Fruit fly (Drosophila melanogaster) whole organism, prepupa: Measurements from ENCODE around the gene CG9662.

Experiments used
- CG10669 ChIP-seq: fragments of 200-800 bp; sonication (Bioruptor generic); optimal IDR thresholded peaks from 3 replicates; lab custom pipeline; 2018; ENCODE audit warnings: missing biosample characterization, mild to moderate bottlenecking, missing genetic modification characterization, moderate library complexity
- CG11294 ChIP-seq: fragments of 200-800 bp; sonication (Bioruptor generic); IDR thresholded peaks from 2 replicates; pipeline ENCODE4 v1.3.6; 2022; ENCODE audit warnings: missing biosample characterization, missing genetic modification characterization
- CG11762 ChIP-seq: fragments of 200-800 bp; sonication (Bioruptor generic); optimal IDR thresholded peaks from 3 replicates; lab custom pipeline; 2016; ENCODE audit warnings: missing biosample characterization, missing genetic modification characterization; ENCODE audit not compliant: insufficient read depth
- CG15336 ChIP-seq: fragments of 200-800 bp; sonication (Bioruptor generic); IDR thresholded peaks from 2 replicates; pipeline ENCODE4 v1.3.6; 2022; ENCODE audit warnings: missing biosample characterization, missing genetic modification characterization
- CG1621 ChIP-seq: fragments of 200-800 bp; sonication (Bioruptor generic); optimal IDR thresholded peaks from 3 replicates; lab custom pipeline; 2018; ENCODE audit warnings: missing biosample characterization, mild to moderate bottlenecking, missing genetic modification characterization
- CG16779 ChIP-seq: fragments of 200-800 bp; sonication (Bioruptor generic); optimal IDR thresholded peaks from 3 replicates; lab custom pipeline; 2017; ENCODE audit warnings: missing biosample characterization, mild to moderate bottlenecking, missing genetic modification characterization
- CG3032 ChIP-seq: fragments of 200-800 bp; optimal IDR thresholded peaks from 2 replicates; lab custom pipeline; 2019; ENCODE audit warnings: missing biosample characterization, mild to moderate bottlenecking, missing genetic modification characterization, moderate library complexity
- CG31627 ChIP-seq: fragments of 200-800 bp; sonication (Bioruptor generic); optimal IDR thresholded peaks from 3 replicates; lab custom pipeline; 2016; ENCODE audit warnings: missing biosample characterization, missing genetic modification characterization
- CG34406 ChIP-seq: fragments of 200-800 bp; sonication (Bioruptor generic); optimal IDR thresholded peaks from 3 replicates; lab custom pipeline; 2016; ENCODE audit warnings: missing biosample characterization, missing genetic modification characterization
- CG3919 ChIP-seq: fragments of 200-800 bp; sonication (Bioruptor generic); optimal IDR thresholded peaks from 3 replicates; lab custom pipeline; 2016; ENCODE audit warnings: missing biosample characterization, missing genetic modification characterization
- CG4318 ChIP-seq: fragments of 200-800 bp; sonication (Bioruptor generic); optimal IDR thresholded peaks from 3 replicates; lab custom pipeline; 2017; ENCODE audit warnings: missing biosample characterization, mild to moderate bottlenecking, missing genetic modification characterization
- CG6163 ChIP-seq: fragments of 200-800 bp; sonication (Bioruptor generic); IDR thresholded peaks from 3 replicates; pipeline ENCODE4 v1.3.6; 2022; ENCODE audit warnings: missing biosample characterization, missing genetic modification characterization
- CG6276 ChIP-seq: fragments of 200-800 bp; sonication (Bioruptor generic); optimal IDR thresholded peaks from 2 replicates; lab custom pipeline; 2017; ENCODE audit warnings: missing biosample characterization, mild to moderate bottlenecking, missing genetic modification characterization
- CG6792 ChIP-seq: fragments of 200-800 bp; sonication (Bioruptor generic); optimal IDR thresholded peaks from 3 replicates; lab custom pipeline; 2016; ENCODE audit warnings: missing biosample characterization, missing genetic modification characterization
- CG6808 ChIP-seq: fragments of 200-800 bp; sonication (Bioruptor generic); optimal IDR thresholded peaks from 3 replicates; lab custom pipeline; 2017; ENCODE audit warnings: missing biosample characterization, missing genetic modification characterization, mild to moderate bottlenecking, moderate library complexity, missing genetic modification reagents
- CG7368 ChIP-seq: fragments of 200-800 bp; sonication (Bioruptor generic); optimal IDR thresholded peaks from 3 replicates; lab custom pipeline; 2016; ENCODE audit warnings: missing biosample characterization, missing genetic modification characterization
- CG8119 ChIP-seq: fragments of 200-800 bp; sonication (Bioruptor generic); IDR thresholded peaks from 3 replicates; pipeline ENCODE4 v1.3.6; 2022; ENCODE audit warnings: missing biosample characterization, missing genetic modification characterization
- CG8319 ChIP-seq: fragments of 200-800 bp; sonication (Bioruptor generic); optimal IDR thresholded peaks from 3 replicates; lab custom pipeline; 2016; ENCODE audit warnings: missing biosample characterization, missing genetic modification characterization
- CG8632 ChIP-seq: fragments of 200-800 bp; sonication (Bioruptor generic); optimal IDR thresholded peaks from 3 replicates; lab custom pipeline; 2016; ENCODE audit warnings: missing biosample characterization, missing genetic modification characterization
- Eip75B ChIP-seq: fragments of 200-800 bp; sonication (Bioruptor generic); optimal IDR thresholded peaks from 3 replicates; lab custom pipeline; 2016; ENCODE audit warnings: missing biosample characterization, missing genetic modification characterization
- Eip78C ChIP-seq: fragments of 200-800 bp; sonication (Bioruptor generic); peaks from one replicate; lab custom pipeline; 2016; ENCODE audit warnings: missing biosample characterization, missing genetic modification characterization
- Eip93F ChIP-seq: fragments of 200-800 bp; sonication (Bioruptor generic); optimal IDR thresholded peaks from 2 replicates; lab custom pipeline; 2016; ENCODE audit warnings: missing biosample characterization, mild to moderate bottlenecking, missing genetic modification characterization
- Ets21C ChIP-seq: fragments of 200-800 bp; sonication (Bioruptor generic); optimal IDR thresholded peaks from 3 replicates; lab custom pipeline; 2016; ENCODE audit warnings: missing biosample characterization, missing genetic modification characterization
- Ets96B ChIP-seq: fragments of 200-800 bp; optimal IDR thresholded peaks from 2 replicates; lab custom pipeline; 2019; ENCODE audit warnings: missing biosample characterization, mild to moderate bottlenecking, missing genetic modification characterization, moderate library complexity
- Gug ChIP-seq: fragments of 200-800 bp; sonication (Bioruptor generic); IDR thresholded peaks from 2 replicates; pipeline ENCODE4 v1.3.6; 2022; ENCODE audit warnings: missing biosample characterization, missing genetic modification characterization
- Hr38 ChIP-seq: sonication (Bioruptor generic); optimal IDR thresholded peaks from 2 replicates; lab custom pipeline; 2016; ENCODE audit warnings: missing biosample characterization, missing genetic modification characterization
- Met ChIP-seq: fragments of 200-800 bp; sonication (Bioruptor generic); optimal IDR thresholded peaks from 3 replicates; lab custom pipeline; 2016; ENCODE audit warnings: missing biosample characterization, missing genetic modification characterization
- OdsH ChIP-seq: fragments of 200-800 bp; sonication (Bioruptor generic); optimal IDR thresholded peaks from 3 replicates; lab custom pipeline; 2016; ENCODE audit warnings: missing biosample characterization, missing genetic modification characterization
- Smox ChIP-seq: fragments of 200-800 bp; sonication (Bioruptor generic); optimal IDR thresholded peaks from 3 replicates; lab custom pipeline; 2016; ENCODE audit warnings: missing biosample characterization, missing genetic modification characterization
- Sox102F ChIP-seq: fragments of 200-800 bp; sonication (Bioruptor generic); optimal IDR thresholded peaks from 2 replicates; lab custom pipeline; 2016; ENCODE audit warnings: missing biosample characterization, mild to moderate bottlenecking, missing genetic modification characterization
- acj6 ChIP-seq: fragments of 200-800 bp; sonication (Bioruptor generic); optimal IDR thresholded peaks from 3 replicates; lab custom pipeline; 2016; ENCODE audit warnings: missing biosample characterization, missing genetic modification characterization
- dac ChIP-seq: fragments of 200-800 bp; sonication (Bioruptor generic); optimal IDR thresholded peaks from 2 replicates; lab custom pipeline; 2017; ENCODE audit warnings: missing biosample characterization, mild to moderate bottlenecking, missing genetic modification characterization
- eg ChIP-seq: fragments of 200-800 bp; sonication (Bioruptor generic); IDR thresholded peaks from 3 replicates; pipeline ENCODE4 v1.3.6; 2022; ENCODE audit warnings: missing biosample characterization, missing genetic modification characterization
- esn ChIP-seq: fragments of 200-800 bp; sonication (Bioruptor generic); optimal IDR thresholded peaks from 2 replicates; lab custom pipeline; 2016; ENCODE audit warnings: missing biosample characterization, mild to moderate bottlenecking, missing genetic modification characterization, moderate library complexity
- fd59A ChIP-seq: fragments of 200-800 bp; sonication (Bioruptor generic); optimal IDR thresholded peaks from 2 replicates; lab custom pipeline; 2017; ENCODE audit warnings: missing biosample characterization, mild to moderate bottlenecking, missing genetic modification characterization, missing genetic modification reagents
- lz ChIP-seq: fragments of 200-800 bp; sonication (Bioruptor generic); optimal IDR thresholded peaks from 3 replicates; lab custom pipeline; 2016; ENCODE audit warnings: missing biosample characterization, missing genetic modification characterization
- net ChIP-seq: fragments of 200-800 bp; sonication (Bioruptor generic); optimal IDR thresholded peaks from 3 replicates; lab custom pipeline; 2016; ENCODE audit warnings: missing biosample characterization, missing genetic modification characterization
- pdm3 ChIP-seq: fragments of 200-800 bp; sonication (Bioruptor generic); optimal IDR thresholded peaks from 3 replicates; lab custom pipeline; 2016; ENCODE audit warnings: missing biosample characterization, missing genetic modification characterization
- salr ChIP-seq, 2 experiments: fragments of 200-800 bp; sonication (Bioruptor generic); optimal IDR thresholded peaks; 3 replicates each; lab custom pipeline; 2016 to 2018; ENCODE audit warnings: missing biosample characterization in 2 of 2, missing genetic modification characterization in 2 of 2, mild to moderate bottlenecking in 1 of 2
- spab ChIP-seq: fragments of 200-800 bp; sonication (Bioruptor generic); optimal IDR thresholded peaks from 2 replicates; lab custom pipeline; 2017; ENCODE audit warnings: missing biosample characterization, mild to moderate bottlenecking, missing genetic modification characterization, missing genetic modification reagents
- svp ChIP-seq: fragments of 200-800 bp; sonication (Bioruptor generic); peaks from one replicate; lab custom pipeline; 2016; ENCODE audit warnings: missing biosample characterization, missing genetic modification characterization
- topi ChIP-seq: fragments of 200-800 bp; sonication (Bioruptor generic); optimal IDR thresholded peaks from 3 replicates; lab custom pipeline; 2016; ENCODE audit warnings: missing biosample characterization, missing genetic modification characterization
- vri ChIP-seq: fragments of 200-800 bp; sonication (Bioruptor generic); optimal IDR thresholded peaks from 3 replicates; lab custom pipeline; 2016; ENCODE audit warnings: missing biosample characterization, mild to moderate bottlenecking, missing genetic modification characterization

The CG9662 gene

DNA sequence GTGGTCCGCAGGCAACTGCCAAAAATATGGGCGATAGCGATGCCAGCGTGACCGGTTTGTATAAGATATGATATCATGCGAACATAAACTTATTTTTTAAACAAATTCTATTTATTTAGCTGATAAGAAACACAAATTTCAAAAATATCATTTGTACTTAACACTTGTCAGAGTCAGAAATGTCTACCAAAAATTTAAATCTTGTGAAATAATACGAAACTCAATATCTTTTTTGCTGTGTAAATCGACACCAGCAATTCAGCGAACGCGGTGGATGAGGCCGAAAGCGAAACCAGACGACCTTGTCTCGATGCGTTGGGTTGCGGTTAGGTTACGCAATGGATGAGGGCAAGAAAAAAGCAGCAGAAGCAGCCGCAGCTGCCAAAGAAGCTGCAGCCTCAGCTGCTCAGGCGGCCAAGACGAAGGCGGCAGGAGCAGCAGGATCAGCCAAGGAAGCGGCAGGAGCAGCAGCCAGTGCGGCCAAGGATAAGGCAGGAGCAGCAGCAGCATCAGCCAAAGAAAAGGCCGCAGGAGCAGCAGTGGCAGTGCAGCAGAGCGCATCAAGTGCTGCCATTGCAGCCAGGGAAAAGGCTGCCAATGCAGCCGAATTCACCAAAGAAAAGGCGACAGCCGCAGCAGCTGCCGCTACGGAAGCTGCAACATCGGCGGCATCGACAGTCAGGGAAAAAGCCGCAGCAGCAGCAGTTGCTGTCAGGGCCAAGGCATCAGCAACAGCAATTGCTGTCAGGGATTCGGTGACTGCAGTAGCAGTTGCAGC, 40.2 kb upstream of the CG9662 start, which contains the start of gene CG31952 (continued):
- no peak for TF ChIP-seq CG4318 (GFP tag; lab: Kevin White, UChicago)
- TF ChIP-seq CG8119, result 0 out of 3 replicates have a peak, but pooled peaks have one; percentile 14
- no peak for TF ChIP-seq CG11294 (GFP tag; lab: Robert Waterston, UW)
- TF ChIP-seq CG6792 (GFP tag; lab: Kevin White, UChicago), result peak; percentile 5
- no peak for TF ChIP-seq vri
- TF ChIP-seq net (GFP tag; lab: Kevin White, UChicago), result peak; percentile 51
- TF ChIP-seq CG16779, result no peak
- TF ChIP-seq esn (GFP tag; lab: Kevin White, UChicago), result no peak
- TF ChIP-seq Eip75B, result peak; percentile 48
- TF ChIP-seq CG7368 (GFP tag; lab: Kevin White, UChicago), result peak; percentile 46
- no peak for TF ChIP-seq CG3032 (tag; lab: Kevin White, UChicago)
- TF ChIP-seq spab (GFP tag; lab: Kevin White, UChicago), result no peak
- no peak for TF ChIP-seq fd59A (GFP tag; lab: Kevin White, UChicago)
- peak; percentile 42 for TF ChIP-seq CG3919
- TF ChIP-seq topi (GFP tag; lab: Kevin White, UChicago), result peak; percentile 30
- TF ChIP-seq pdm3 (GFP tag; lab: Kevin White, UChicago), result peak; percentile 11
- TF ChIP-seq lz, result no peak
- peak; percentile 91 for TF ChIP-seq CG6808
- no peak for TF ChIP-seq Met (GFP tag; lab: Kevin White, UChicago)
- TF ChIP-seq CG11762 (GFP tag; lab: Kevin White, UChicago), result no peak
- no peak for TF ChIP-seq Gug (GFP tag; lab: Robert Waterston, UW)
- peak; percentile 23 for TF ChIP-seq CG34406
- no peak for TF ChIP-seq salr (GFP tag; optimal IDR thresholded peaks at IDR 0.05; lab: Kevin White, UChicago)
- TF ChIP-seq Ets21C, result no peak
- TF ChIP-seq CG6276 (GFP tag; lab: Kevin White, UChicago), result no peak
- TF ChIP-seq Hr38, result no peak
- no peak for TF ChIP-seq dac (GFP tag; lab: Kevin White, UChicago)

DNA sequence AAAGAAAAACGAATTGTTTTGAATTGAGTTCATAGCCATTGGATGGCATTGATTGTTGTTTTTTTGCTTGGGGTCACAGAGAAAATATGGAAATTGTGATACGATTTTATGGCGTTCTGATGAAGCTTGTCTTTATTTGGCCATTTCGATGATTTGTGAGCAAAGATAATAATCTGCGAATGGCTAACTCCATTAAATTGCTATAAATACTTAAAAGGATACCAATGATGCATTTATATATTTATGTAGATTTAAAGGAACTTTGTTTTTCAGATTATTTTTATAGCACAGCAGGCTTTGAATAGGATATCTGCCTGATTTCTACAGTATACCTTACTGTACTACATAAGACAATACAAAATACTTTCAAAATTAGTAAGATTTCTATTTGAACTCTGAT, 33.7 kb upstream of the CG9662 start, which contains the start of gene CG8840:
Gene CG8840, plus strand, starts transcription at position 301 of the 400 bp plus-strand sequence.
- TF ChIP-seq CG34406 (no peak), svp (GFP tag; lab: Kevin White, UChicago) (no peak), acj6 (no peak), OdsH (no peak), Eip93F (GFP tag; lab: Kevin White, UChicago) (no peak), CG10669 (GFP tag; lab: Kevin White, UChicago) (no peak), esn (GFP tag; lab: Kevin White, UChicago) (no peak), CG6163 (GFP tag; lab: Robert Waterston, UW) (no peak), CG15336 (GFP tag; lab: Robert Waterston, UW) (no peak), eg (GFP tag; lab: Robert Waterston, UW) (no peak), CG8632 (GFP tag; lab: Kevin White, UChicago) (no peak), Sox102F (GFP tag; lab: Kevin White, UChicago) (no peak), Eip78C (GFP tag; lab: Kevin White, UChicago) (no peak), Ets96B (tag; lab: Kevin White, UChicago) (no peak), CG8319 (no peak), CG31627 (GFP tag; lab: Kevin White, UChicago) (no peak), Smox (no peak), spab (GFP tag; lab: Kevin White, UChicago) (no peak), CG1621 (tag; lab: Kevin White, UChicago) (no peak)
